Worm (Caenorhabditis elegans): ENCODE measurements around the gene pfn-3.

- TF ChIP-seq W03F9.2 (tag; optimal IDR thresholded peaks at IDR 0.05) (no peak), dao-5 (tag; optimal IDR thresholded peaks at IDR 0.05) (no peak)
Observed at ce11 chrX:1124146-1124545, 43.7 kb upstream of the pfn-3 start, which contains the start of gene C05D9.9.
